Fruit fly (Drosophila melanogaster) whole organism, prepupa: ENCODE data around the gene AP-1gamma.

ENCODE experiments used
- CG34406 ChIP-seq: fragments of 200-800 bp; sonication (Bioruptor generic); optimal IDR thresholded peaks from 3 replicates; lab custom pipeline; 2016; ENCODE audit warnings: missing biosample characterization, missing genetic modification characterization
- CG6792 ChIP-seq: fragments of 200-800 bp; sonication (Bioruptor generic); optimal IDR thresholded peaks from 3 replicates; lab custom pipeline; 2016; ENCODE audit warnings: missing biosample characterization, missing genetic modification characterization
- Eip75B ChIP-seq: fragments of 200-800 bp; sonication (Bioruptor generic); optimal IDR thresholded peaks from 3 replicates; lab custom pipeline; 2016; ENCODE audit warnings: missing biosample characterization, missing genetic modification characterization
- Ets21C ChIP-seq: fragments of 200-800 bp; sonication (Bioruptor generic); optimal IDR thresholded peaks from 3 replicates; lab custom pipeline; 2016; ENCODE audit warnings: missing biosample characterization, missing genetic modification characterization
- cyc ChIP-seq: fragments of 200-800 bp; sonication (Bioruptor generic); optimal IDR thresholded peaks from 3 replicates; lab custom pipeline; 2016; ENCODE audit warnings: missing biosample characterization, missing genetic modification characterization
- lz ChIP-seq: fragments of 200-800 bp; sonication (Bioruptor generic); optimal IDR thresholded peaks from 3 replicates; lab custom pipeline; 2016; ENCODE audit warnings: missing biosample characterization, missing genetic modification characterization
- pdm3 ChIP-seq: fragments of 200-800 bp; sonication (Bioruptor generic); optimal IDR thresholded peaks from 3 replicates; lab custom pipeline; 2016; ENCODE audit warnings: missing biosample characterization, missing genetic modification characterization
- topi ChIP-seq: fragments of 200-800 bp; sonication (Bioruptor generic); optimal IDR thresholded peaks from 3 replicates; lab custom pipeline; 2016; ENCODE audit warnings: missing biosample characterization, missing genetic modification characterization

dm6 chrX:9132589-9133237, 24.2 kb downstream of the AP-1gamma start:
- TF ChIP-seq cyc (GFP tag; lab: Kevin White, UChicago) (no peak), pdm3 (GFP tag; lab: Kevin White, UChicago) (no peak), Ets21C (GFP tag; lab: Kevin White, UChicago) (no peak), topi (GFP tag; lab: Kevin White, UChicago) (no peak), lz (GFP tag; lab: Kevin White, UChicago) (no peak), CG6792 (no peak), Eip75B (no peak), CG34406 (GFP tag; lab: Kevin White, UChicago) (no peak)
